Worm (Caenorhabditis elegans): Measurements from ENCODE around the gene unc-98.

ce11 chrX:7548158-7548557, 25.3 kb downstream of the unc-98 start, which contains the start of gene F46C8.1:
- no peak for TF ChIP-seq ztf-29 (GFP tag; IDR thresholded peaks at IDR 0.05)
- TF ChIP-seq T22C8.4 (GFP tag; IDR thresholded peaks at IDR 0.05), result no peak
- TF ChIP-seq cog-1 (tag; optimal IDR thresholded peaks at IDR 0.05), result no peak
- no peak for TF ChIP-seq klf-2 (GFP tag; conservative IDR thresholded peaks at IDR 0.05)
